Worm (Caenorhabditis elegans) whole organism, mixed stage, embryonic: ENCODE results near the gene idpp-4.

Experiments
- drap-1 ChIP-seq: fragments of 200-800 bp; sonication (Bioruptor generic); optimal IDR thresholded peaks from 3 replicates; lab custom pipeline; 2018; ENCODE audit warnings: mild to moderate bottlenecking, missing genetic modification characterization, missing compliant biosample characterization
- nhr-76 ChIP-seq: sonication (generic microtip); optimal IDR thresholded peaks from 2 replicates; lab custom pipeline; 2017; ENCODE audit warnings: missing biosample characterization, missing genetic modification characterization
- snpc-4 ChIP-seq: fragments of 150-350 bp; optimal IDR thresholded peaks from 2 replicates; lab custom pipeline; 2014; ENCODE audit warnings: missing biosample characterization, missing genetic modification characterization
- sptf-1 ChIP-seq: sonication (generic microtip); optimal IDR thresholded peaks from 2 replicates; lab custom pipeline; 2017; ENCODE audit warnings: mild to moderate bottlenecking, missing genetic modification characterization, moderate library complexity, missing compliant biosample characterization
- unc-62 ChIP-seq: fragments of 150-350 bp; optimal IDR thresholded peaks from 2 replicates; lab custom pipeline; 2014; ENCODE audit warnings: missing biosample characterization, missing genetic modification reagents, missing genetic modification characterization
- ztf-11 ChIP-seq: fragments of 150-350 bp; optimal IDR thresholded peaks from 2 replicates; lab custom pipeline; 2014; ENCODE audit warnings: missing biosample characterization, missing genetic modification characterization

DNA sequence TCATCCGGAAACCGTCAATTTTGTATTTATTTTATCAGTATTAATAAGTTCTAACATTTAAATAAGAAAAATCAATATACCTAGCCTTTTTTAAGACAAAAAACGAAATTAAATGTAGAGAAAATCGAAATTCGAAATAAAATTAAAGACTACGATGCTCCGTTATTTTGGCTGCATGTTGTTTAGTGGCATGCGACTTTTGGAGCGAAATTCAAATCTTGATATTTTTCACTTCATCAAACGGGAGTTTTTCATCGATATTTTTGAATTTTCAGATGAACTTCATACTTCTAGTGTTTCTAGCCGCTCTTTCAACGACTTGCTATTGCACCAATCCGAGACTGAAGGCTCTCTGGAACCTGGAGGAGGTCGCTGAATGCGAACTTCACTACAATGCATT, 29.2 kb downstream of the idpp-4 start, which contains the start of gene C07E3.9:
- TF ChIP-seq unc-62 (GFP tag; lab: Kevin White, UChicago), result no peak
- no peak for TF ChIP-seq ztf-11
- no peak for TF ChIP-seq drap-1 (GFP tag; lab: Kevin White, UChicago)
- TF ChIP-seq snpc-4 (tag; lab: Kevin White, UChicago), result no peak
- no peak for TF ChIP-seq nhr-76 (tag; lab: Kevin White, UChicago)
- no peak for TF ChIP-seq sptf-1 (tag; lab: Kevin White, UChicago)
